Worm (Caenorhabditis elegans): ENCODE measurements around the gene cki-1.
A peak's percentile ranks its signal among the peaks of the same experiment; 100 is the strongest.

DNA sequence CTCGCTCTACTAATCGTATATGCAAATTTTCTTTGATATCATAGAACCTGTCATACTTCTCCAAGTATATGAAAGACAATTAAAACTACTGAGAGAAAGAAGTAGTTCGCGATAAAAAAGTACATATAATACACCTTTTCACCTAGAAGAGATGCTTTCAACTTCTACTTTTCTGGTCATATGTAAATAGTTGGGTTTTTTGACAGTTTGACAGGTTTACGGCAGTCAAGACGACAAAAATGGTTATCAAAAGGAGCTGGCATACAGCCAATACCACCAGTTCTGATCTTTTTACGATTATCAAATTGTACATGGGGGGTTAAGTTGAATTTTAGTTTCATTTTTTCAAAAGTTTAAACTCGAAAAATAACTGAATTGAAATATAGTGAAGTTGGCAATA lies 3.9 kb downstream of the cki-1 start:
- TF ChIP-seq unc-39 (tag; optimal IDR thresholded peaks at IDR 0.05) (no peak), skn-1 (tag; optimal IDR thresholded peaks at IDR 0.05) (no peak), nhr-77 (tag; optimal IDR thresholded peaks at IDR 0.05) (no peak), lsy-12 (tag; optimal IDR thresholded peaks at IDR 0.05) (no peak), mdl-1 (tag; optimal IDR thresholded peaks at IDR 0.05) (no peak), snpc-4 (tag; optimal IDR thresholded peaks at IDR 0.05) (no peak), ztf-4 (tag; optimal IDR thresholded peaks at IDR 0.05) (no peak), nhr-237 (tag; optimal IDR thresholded peaks at IDR 0.05) (no peak), pqm-1 (tag; optimal IDR thresholded peaks at IDR 0.05) (peak; percentile 50)

All from whole organism, L3 larva.